Worm (Caenorhabditis elegans) whole organism, L2 larva: ENCODE measurements around the gene srx-68.
A peak's percentile ranks its signal among the peaks of the same experiment; 100 is the strongest.

Experiments used
- C34F6.9 ChIP-seq: fragments of 150-350 bp; optimal IDR thresholded peaks from 2 replicates; lab custom pipeline; 2014; ENCODE audit warnings: missing biosample characterization, missing genetic modification characterization
- F13H6.1 ChIP-seq: sonication (generic microtip); optimal IDR thresholded peaks from 2 replicates; lab custom pipeline; 2016; ENCODE audit warnings: missing genetic modification characterization, missing compliant biosample characterization
- R02D3.7 ChIP-seq: fragments of 150-350 bp; optimal IDR thresholded peaks from 2 replicates; lab custom pipeline; 2014; ENCODE audit warnings: missing biosample characterization, missing genetic modification characterization
- Y55F3AM.14 ChIP-seq: fragments of 200-800 bp; sonication (Bioruptor generic); optimal IDR thresholded peaks from 2 replicates; lab custom pipeline; 2018; ENCODE audit warnings: mild to moderate bottlenecking, missing genetic modification characterization, missing compliant biosample characterization
- ZK546.5 ChIP-seq: sonication (generic microtip); optimal IDR thresholded peaks from 2 replicates; lab custom pipeline; 2017; ENCODE audit warnings: missing biosample characterization, missing genetic modification characterization
- alr-1 ChIP-seq: fragments of 150-350 bp; optimal IDR thresholded peaks from 2 replicates; lab custom pipeline; 2014; ENCODE audit warnings: missing biosample characterization, missing genetic modification characterization
- aly-2 ChIP-seq: fragments of 150-350 bp; optimal IDR thresholded peaks from 2 replicates; lab custom pipeline; 2014; ENCODE audit warnings: missing biosample characterization, missing genetic modification characterization
- ceh-16 ChIP-seq: fragments of 150-350 bp; optimal IDR thresholded peaks from 2 replicates; lab custom pipeline; 2014; ENCODE audit warnings: missing biosample characterization, missing genetic modification characterization
- crh-2 ChIP-seq: sonication (generic microtip); optimal IDR thresholded peaks from 2 replicates; lab custom pipeline; 2017; ENCODE audit warnings: missing biosample characterization, missing genetic modification characterization
- dmd-4 ChIP-seq: sonication (generic microtip); optimal IDR thresholded peaks from 2 replicates; lab custom pipeline; 2017; ENCODE audit warnings: missing biosample characterization, missing genetic modification characterization
- egl-27 ChIP-seq: sonication (generic microtip); optimal IDR thresholded peaks from 3 replicates; lab custom pipeline; 2017; ENCODE audit warnings: missing biosample characterization, missing genetic modification reagents, missing genetic modification characterization
- elt-1 ChIP-seq: fragments of 150-350 bp; optimal IDR thresholded peaks from 2 replicates; lab custom pipeline; 2014; ENCODE audit warnings: missing biosample characterization, missing genetic modification characterization
- elt-3 ChIP-seq: sonication (generic microtip); optimal IDR thresholded peaks from 2 replicates; lab custom pipeline; 2017; ENCODE audit warnings: missing biosample characterization, missing genetic modification characterization
- lin-11 ChIP-seq: fragments of 150-350 bp; sonication (generic microtip); optimal IDR thresholded peaks from 2 replicates; lab custom pipeline; 2014; ENCODE audit warnings: missing biosample characterization, missing genetic modification characterization, inconsistent platforms, mixed read lengths
- lin-13 ChIP-seq: fragments of 150-350 bp; optimal IDR thresholded peaks from 2 replicates; lab custom pipeline; 2014; ENCODE audit warnings: missing biosample characterization, missing genetic modification reagents, missing genetic modification characterization
- lsy-2 ChIP-seq, 2 experiments: fragments of 150-350 bp in 1 of 2; sonication (generic microtip) in 1 of 2; optimal IDR thresholded peaks; 2 replicates each; lab custom pipeline; 2014 to 2017; ENCODE audit warnings: missing biosample characterization in 2 of 2, missing genetic modification characterization in 2 of 2
- mdl-1 ChIP-seq, 2 experiments: fragments of 150-350 bp in 1 of 2; sonication (generic microtip) in 1 of 2; optimal IDR thresholded peaks; 2 replicates each; lab custom pipeline; 2017; ENCODE audit warnings: missing biosample characterization in 2 of 2, missing genetic modification characterization in 2 of 2
- nhr-10 ChIP-seq: sonication (generic microtip); optimal IDR thresholded peaks from 2 replicates; lab custom pipeline; 2017; ENCODE audit warnings: missing biosample characterization, missing genetic modification characterization
- nhr-11 ChIP-seq: fragments of 150-350 bp; optimal IDR thresholded peaks from 2 replicates; lab custom pipeline; 2014; ENCODE audit warnings: missing biosample characterization, missing genetic modification characterization
- nhr-12 ChIP-seq: fragments of 150-350 bp; optimal IDR thresholded peaks from 2 replicates; lab custom pipeline; 2014; ENCODE audit warnings: missing biosample characterization, missing genetic modification characterization
- nhr-129 ChIP-seq: fragments of 150-350 bp; optimal IDR thresholded peaks from 2 replicates; lab custom pipeline; 2014; ENCODE audit warnings: missing biosample characterization, missing genetic modification characterization
- nhr-21 ChIP-seq: fragments of 150-350 bp; optimal IDR thresholded peaks from 2 replicates; lab custom pipeline; 2014; ENCODE audit warnings: missing biosample characterization, missing genetic modification characterization
- nhr-237 ChIP-seq: fragments of 150-350 bp; optimal IDR thresholded peaks from 2 replicates; lab custom pipeline; 2014; ENCODE audit warnings: missing biosample characterization, missing genetic modification characterization
- nhr-6 ChIP-seq: fragments of 150-350 bp; optimal IDR thresholded peaks from 2 replicates; lab custom pipeline; 2014; ENCODE audit warnings: missing biosample characterization, missing genetic modification characterization
- nhr-77 ChIP-seq: fragments of 150-350 bp; optimal IDR thresholded peaks from 2 replicates; lab custom pipeline; 2014; ENCODE audit warnings: missing biosample characterization, missing genetic modification characterization
- peb-1 ChIP-seq: fragments of 150-350 bp; optimal IDR thresholded peaks from 2 replicates; lab custom pipeline; 2014; ENCODE audit warnings: missing biosample characterization, missing genetic modification characterization
- sma-9 ChIP-seq, 2 experiments: fragments of 150-350 bp in 1 of 2; sonication (generic microtip) in 1 of 2; optimal IDR thresholded peaks; 2 replicates each; lab custom pipeline; 2014 to 2016; ENCODE audit warnings: missing genetic modification characterization in 2 of 2, mild to moderate bottlenecking in 1 of 2, missing biosample characterization in 1 of 2, missing compliant biosample characterization in 1 of 2, missing genetic modification reagents in 1 of 2, moderate library complexity in 1 of 2
- unc-55 ChIP-seq: fragments of 150-350 bp; sonication (generic microtip); optimal IDR thresholded peaks from 3 replicates; lab custom pipeline; 2014; ENCODE audit warnings: missing biosample characterization, missing genetic modification reagents, missing genetic modification characterization
- unc-62 ChIP-seq: fragments of 150-350 bp; optimal IDR thresholded peaks from 2 replicates; lab custom pipeline; 2014; ENCODE audit warnings: missing biosample characterization, missing genetic modification reagents, missing genetic modification characterization
- zag-1 ChIP-seq: fragments of 150-350 bp; optimal IDR thresholded peaks from 2 replicates; lab custom pipeline; 2014; ENCODE audit warnings: missing biosample characterization, missing genetic modification characterization
- ztf-1 ChIP-seq: fragments of 200-800 bp; sonication (Bioruptor generic); conservative IDR thresholded peaks from 2 replicates; pipeline ENCODE4 v1.3.6; 2022; ENCODE audit warnings: missing genetic modification characterization, missing compliant biosample characterization
- ztf-4 ChIP-seq: fragments of 150-350 bp; optimal IDR thresholded peaks from 2 replicates; lab custom pipeline; 2014; ENCODE audit warnings: missing biosample characterization, missing genetic modification characterization

Gene srx-68

DNA sequence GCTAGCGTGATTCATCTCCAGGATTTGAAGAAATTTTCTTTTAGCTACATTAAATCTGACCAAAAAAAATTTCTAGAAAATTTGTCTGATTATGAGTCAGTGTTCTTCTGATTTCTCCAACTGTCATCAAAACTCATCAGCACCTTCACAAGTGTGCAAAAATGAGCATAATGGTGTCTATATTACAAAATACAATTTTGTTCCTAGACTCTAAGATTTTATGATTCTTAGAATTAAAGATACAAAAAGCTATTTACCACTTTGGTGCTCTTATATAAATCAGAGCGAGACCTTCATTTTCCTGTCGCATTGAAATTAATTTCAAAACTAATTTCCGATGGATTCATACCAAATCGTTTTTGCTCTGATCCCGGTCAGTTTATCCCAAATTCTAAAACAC lies at the start of gene srx-68:
Gene srx-68 (plus strand): TSS at position 301 of the 400 bp plus-strand sequence.
- TF ChIP-seq ceh-16 (tag; lab: Kevin White, UChicago): no peak
- no peak for TF ChIP-seq unc-62 (GFP tag; lab: Kevin White, UChicago)
- TF ChIP-seq nhr-10 (tag; lab: Kevin White, UChicago): no peak
- no peak for TF ChIP-seq nhr-21 (tag; lab: Kevin White, UChicago)
- no peak for TF ChIP-seq ZK546.5 (tag; lab: Kevin White, UChicago)
- TF ChIP-seq elt-3: no peak
- no peak for TF ChIP-seq lin-13 (GFP tag; lab: Kevin White, UChicago)
- no peak for TF ChIP-seq Y55F3AM.14
- no peak for TF ChIP-seq lin-11 (tag; lab: Kevin White, UChicago)
- no peak for TF ChIP-seq nhr-237 (tag; lab: Kevin White, UChicago)
- no peak for TF ChIP-seq nhr-129 (tag; lab: Kevin White, UChicago)
- TF ChIP-seq sma-9 (GFP tag; optimal IDR thresholded peaks at IDR 0.05; lab: Kevin White, UChicago): no peak
- no peak for TF ChIP-seq sma-9 (tag; optimal IDR thresholded peaks at IDR 0.05; lab: Kevin White, UChicago)
- TF ChIP-seq F13H6.1 (tag; lab: Kevin White, UChicago): no peak
- TF ChIP-seq, all 48 proteins: peak for 0

DNA sequence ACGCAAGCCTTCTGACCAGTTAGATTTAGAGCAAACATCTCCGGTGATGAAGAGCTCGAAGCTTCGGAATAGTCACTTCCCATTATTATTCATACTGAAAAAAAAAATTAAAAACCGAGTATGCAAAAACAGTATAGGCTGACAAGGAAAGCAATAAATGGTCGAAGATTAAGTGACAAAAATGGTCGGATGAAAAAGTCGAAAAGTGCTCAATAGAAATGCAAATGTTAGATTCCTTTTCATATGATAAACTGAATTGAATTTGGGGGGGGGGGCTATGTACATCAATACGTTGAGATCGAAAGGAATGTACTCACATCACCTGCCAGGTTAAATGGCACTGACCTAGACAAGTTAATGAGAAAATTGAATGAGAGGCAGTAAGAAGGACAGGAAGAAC lies 49.7 kb upstream of the srx-68 start, which contains the start of gene nhr-187:
Gene nhr-187 (minus strand): TSS at position 101 of the 400 bp plus-strand sequence.
- TF ChIP-seq R02D3.7 (tag; lab: Kevin White, UChicago) (no peak), aly-2 (tag; lab: Kevin White, UChicago) (no peak), zag-1 (tag; lab: Kevin White, UChicago) (no peak), ztf-1 (GFP tag; lab: Robert Waterston, UW) (no peak), nhr-11 (tag; lab: Kevin White, UChicago) (no peak), unc-55 (GFP tag; lab: Kevin White, UChicago) (no peak), lin-11 (tag; lab: Kevin White, UChicago) (no peak), C34F6.9 (tag; lab: Kevin White, UChicago) (no peak), mdl-1 (tag; optimal IDR thresholded peaks at IDR 0.05; lab: Kevin White, UChicago) (no peak), egl-27 (no peak), crh-2 (tag; lab: Kevin White, UChicago) (no peak)

DNA sequence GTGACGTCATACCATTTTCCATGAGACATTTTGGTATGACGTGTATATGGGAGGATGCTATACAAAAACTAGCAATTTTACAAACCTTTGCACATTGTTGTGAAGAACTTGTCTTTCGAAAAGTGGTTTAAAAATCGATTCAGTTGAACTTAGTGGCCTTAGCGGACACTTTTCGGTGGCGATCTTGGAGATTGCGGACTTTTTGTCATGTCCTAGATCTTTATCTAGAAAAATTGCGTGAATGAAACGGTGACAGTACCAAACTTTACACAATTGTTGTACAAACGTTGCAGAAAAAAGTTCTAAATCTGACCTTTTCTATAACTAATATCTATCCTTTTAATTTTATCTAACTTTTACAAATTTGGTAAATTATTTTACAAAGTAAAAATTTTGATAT lies 47.3 kb upstream of the srx-68 start:
- TF ChIP-seq peb-1: no peak
- TF ChIP-seq lin-11 (tag; lab: Kevin White, UChicago): no peak
- peak; percentile 38 for TF ChIP-seq elt-1

DNA sequence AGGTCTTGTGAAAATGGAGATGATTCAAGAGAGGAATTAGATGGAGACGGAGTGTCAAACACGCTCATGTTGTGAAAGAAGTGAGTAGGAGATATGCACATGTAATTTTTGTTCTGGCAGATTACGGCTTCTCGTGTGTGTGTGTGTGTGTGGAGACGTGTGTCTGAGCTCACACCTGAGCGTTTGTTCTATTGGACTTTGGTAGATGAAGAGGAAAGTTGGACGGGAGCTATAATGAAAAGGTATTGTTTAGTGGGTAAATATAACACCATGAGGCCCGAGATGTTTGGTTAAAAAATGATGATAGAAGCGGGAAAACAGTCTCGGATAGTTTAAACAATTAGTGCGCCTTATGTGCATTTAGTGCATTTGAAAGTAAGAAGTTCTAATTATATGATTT lies 43.7 kb upstream of the srx-68 start, which contains the start of gene nhr-157:
Gene nhr-157 (minus strand): TSS at position 101 of the 400 bp plus-strand sequence.
- no peak for TF ChIP-seq unc-62 (GFP tag; lab: Kevin White, UChicago)

DNA sequence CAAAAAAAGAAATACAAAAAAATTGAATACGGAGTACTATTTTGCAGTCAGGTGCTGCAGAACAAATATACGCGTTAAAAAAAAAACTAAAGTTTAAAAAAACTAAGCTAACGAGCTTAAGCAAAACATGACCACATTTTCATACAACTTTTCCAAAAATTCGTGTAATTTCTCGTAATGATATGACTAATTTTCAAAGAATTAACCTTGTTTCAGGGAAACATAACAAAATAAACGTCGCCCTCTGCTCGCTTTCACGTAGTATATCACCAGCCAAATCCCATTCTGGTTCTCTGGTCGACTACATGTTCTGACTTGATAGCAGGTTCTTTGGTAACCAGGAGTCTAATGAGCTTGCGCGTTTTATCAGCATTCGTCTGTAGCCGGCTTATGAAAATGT lies 42.2 kb upstream of the srx-68 start:
- TF ChIP-seq ztf-4 (peak; percentile 59), ztf-1 (GFP tag; lab: Robert Waterston, UW) (no peak), zag-1 (tag; lab: Kevin White, UChicago) (no peak), lin-11 (tag; lab: Kevin White, UChicago) (no peak), C34F6.9 (tag; lab: Kevin White, UChicago) (no peak), R02D3.7 (tag; lab: Kevin White, UChicago) (no peak), alr-1 (tag; lab: Kevin White, UChicago) (no peak), dmd-4 (peak; percentile 62), mdl-1 (tag; optimal IDR thresholded peaks at IDR 0.05; lab: Kevin White, UChicago) (no peak), nhr-77 (no peak), lsy-2 (tag; optimal IDR thresholded peaks at IDR 0.05; lab: Kevin White, UChicago) (peak in 1 of 2 experiments; percentile 24), nhr-21 (tag; lab: Kevin White, UChicago) (peak; percentile 86), nhr-6 (tag; lab: Kevin White, UChicago) (peak; percentile 1), nhr-12 (tag; lab: Kevin White, UChicago) (no peak)
